Worm (Caenorhabditis elegans) whole organism, L1 larva: Measurements from ENCODE around the gene cyp-14A4.

Experiments
- C04F5.9 ChIP-seq: sonication (generic microtip); optimal IDR thresholded peaks from 2 replicates; lab custom pipeline; 2016; ENCODE audit warnings: missing genetic modification characterization, missing compliant biosample characterization
- C16A3.4 ChIP-seq: fragments of 150-350 bp; optimal IDR thresholded peaks from 2 replicates; lab custom pipeline; 2014; ENCODE audit warnings: missing biosample characterization, missing genetic modification characterization
- C34B4.2 ChIP-seq: sonication (generic microtip); optimal IDR thresholded peaks from 2 replicates; lab custom pipeline; 2017; ENCODE audit warnings: mild to moderate bottlenecking, missing genetic modification characterization, missing compliant biosample characterization
- F16B12.6 ChIP-seq: fragments of 150-350 bp; optimal IDR thresholded peaks from 2 replicates; lab custom pipeline; 2014; ENCODE audit warnings: missing biosample characterization, missing genetic modification characterization
- Y116A8C.19 ChIP-seq: sonication (generic microtip); optimal IDR thresholded peaks from 2 replicates; lab custom pipeline; 2016; ENCODE audit warnings: missing compliant biosample characterization, missing genetic modification characterization, borderline replicate concordance
- ceh-63 ChIP-seq: fragments of 200-800 bp; sonication (Bioruptor generic); optimal IDR thresholded peaks from 2 replicates; lab custom pipeline; 2018; ENCODE audit warnings: mild to moderate bottlenecking, missing genetic modification characterization, missing compliant biosample characterization
- ceh-82 ChIP-seq, 3 experiments: fragments of 150-350 bp in 1 of 3; sonication (generic microtip) in 2 of 3; optimal IDR thresholded peaks; 2 replicates each; lab custom pipeline; 2014 to 2017; ENCODE audit warnings: missing biosample characterization in 3 of 3, missing genetic modification characterization in 3 of 3
- dpl-1 ChIP-seq, 3 experiments: fragments of 150-350 bp in 2 of 3; sonication (generic microtip) in 1 of 3; optimal IDR thresholded peaks; 2 replicates each; lab custom pipeline; 2014 to 2017; ENCODE audit warnings: missing biosample characterization in 3 of 3, missing genetic modification characterization in 3 of 3, missing genetic modification reagents in 3 of 3
- dsc-1 ChIP-seq: sonication (generic microtip); optimal IDR thresholded peaks from 2 replicates; lab custom pipeline; 2016; ENCODE audit warnings: mild to moderate bottlenecking, missing genetic modification characterization, missing compliant biosample characterization
- efl-1 ChIP-seq, 4 experiments: fragments of 150-350 bp; optimal IDR thresholded peaks in 3 of 4; peaks in 1 of 4; 1 replicate in 1 of 4; 2 replicates in 3 of 4; lab custom pipeline; 2014; ENCODE audit warnings: missing biosample characterization in 2 of 4, missing genetic modification characterization in 2 of 4, missing genetic modification reagents in 2 of 4
- egl-27 ChIP-seq, 2 experiments: fragments of 150-350 bp in 1 of 2; sonication (generic microtip); optimal IDR thresholded peaks; 3 replicates each; lab custom pipeline; 2017 to 2018; ENCODE audit warnings: missing biosample characterization in 2 of 2, missing genetic modification characterization in 2 of 2, missing genetic modification reagents in 2 of 2
- elt-3 ChIP-seq, 6 experiments: fragments of 150-350 bp in 1 of 6; sonication (generic microtip); optimal IDR thresholded peaks; 2 replicates each; lab custom pipeline; 2017 to 2018; ENCODE audit warnings: missing biosample characterization in 6 of 6, missing genetic modification characterization in 6 of 6, inconsistent platforms in 1 of 6
- ets-5 ChIP-seq: fragments of 200-800 bp; sonication (Bioruptor generic); IDR thresholded peaks from 2 replicates; pipeline ENCODE4 v1.3.6; 2022; ENCODE audit warnings: missing genetic modification characterization, missing compliant biosample characterization
- fkh-8 ChIP-seq: sonication (generic microtip); optimal IDR thresholded peaks from 2 replicates; lab custom pipeline; 2016; ENCODE audit warnings: mild to moderate bottlenecking, missing genetic modification characterization, missing compliant biosample characterization
- fos-1 ChIP-seq: fragments of 150-350 bp; optimal IDR thresholded peaks from 2 replicates; lab custom pipeline; 2014; ENCODE audit warnings: missing biosample characterization, missing genetic modification characterization
- hlh-17 ChIP-seq: fragments of 200-800 bp; sonication (Bioruptor generic); optimal IDR thresholded peaks from 2 replicates; lab custom pipeline; 2018; ENCODE audit warnings: missing genetic modification characterization, mild to moderate bottlenecking, missing compliant biosample characterization, moderate library complexity, borderline replicate concordance
- hlh-4 ChIP-seq: sonication (generic microtip); optimal IDR thresholded peaks from 2 replicates; lab custom pipeline; 2016; ENCODE audit warnings: mild to moderate bottlenecking, missing genetic modification characterization, missing compliant biosample characterization
- irx-1 ChIP-seq: sonication (generic microtip); optimal IDR thresholded peaks from 2 replicates; lab custom pipeline; 2016; ENCODE audit warnings: missing genetic modification characterization, missing compliant biosample characterization
- isw-1 ChIP-seq: fragments of 200-800 bp; sonication (Bioruptor generic); IDR thresholded peaks from 2 replicates; pipeline ENCODE4 v1.3.6; 2022; ENCODE audit warnings: missing genetic modification characterization, missing compliant biosample characterization
- jun-1 ChIP-seq: fragments of 150-350 bp; optimal IDR thresholded peaks from 2 replicates; lab custom pipeline; 2014; ENCODE audit warnings: missing biosample characterization, missing genetic modification reagents, missing genetic modification characterization
- lin-13 ChIP-seq: fragments of 150-350 bp; optimal IDR thresholded peaks from 2 replicates; lab custom pipeline; 2014; ENCODE audit warnings: missing biosample characterization, missing genetic modification reagents, missing genetic modification characterization
- lin-14 ChIP-seq: fragments of 200-800 bp; sonication (Bioruptor generic); optimal IDR thresholded peaks from 2 replicates; lab custom pipeline; 2018; ENCODE audit warnings: mild to moderate bottlenecking, missing genetic modification characterization, moderate library complexity, missing compliant biosample characterization
- mab-9 ChIP-seq: fragments of 200-800 bp; sonication (Bioruptor generic); IDR thresholded peaks from 2 replicates; pipeline ENCODE4 v1.3.6; 2022; ENCODE audit warnings: missing genetic modification reagents, missing genetic modification characterization, missing compliant biosample characterization
- mdl-1 ChIP-seq, 2 experiments: fragments of 150-350 bp; optimal IDR thresholded peaks; 2 replicates each; lab custom pipeline; 2014 to 2017; ENCODE audit warnings: missing biosample characterization in 2 of 2, missing genetic modification characterization in 2 of 2, inconsistent platforms in 1 of 2
- mep-1 ChIP-seq: fragments of 150-350 bp; optimal IDR thresholded peaks from 2 replicates; lab custom pipeline; 2014; ENCODE audit warnings: missing biosample characterization, missing genetic modification characterization
- nhr-237 ChIP-seq: fragments of 150-350 bp; optimal IDR thresholded peaks from 2 replicates; lab custom pipeline; 2014; ENCODE audit warnings: missing biosample characterization, missing genetic modification characterization
- nhr-28 ChIP-seq: fragments of 150-350 bp; optimal IDR thresholded peaks from 2 replicates; lab custom pipeline; 2014; ENCODE audit warnings: missing biosample characterization, missing genetic modification characterization
- nhr-71 ChIP-seq: sonication (generic microtip); optimal IDR thresholded peaks from 2 replicates; lab custom pipeline; 2016; ENCODE audit warnings: mild to moderate bottlenecking, missing genetic modification characterization, moderate library complexity, missing compliant biosample characterization
- nhr-76 ChIP-seq: sonication (generic microtip); optimal IDR thresholded peaks from 2 replicates; lab custom pipeline; 2017; ENCODE audit warnings: missing biosample characterization, missing genetic modification characterization
- nhr-84 ChIP-seq: sonication (generic microtip); optimal IDR thresholded peaks from 2 replicates; lab custom pipeline; 2017; ENCODE audit warnings: missing biosample characterization, missing genetic modification characterization
- nhr-85 ChIP-seq: sonication (generic microtip); peaks from one replicate; lab custom pipeline; 2016; ENCODE audit warnings: missing genetic modification characterization, inconsistent platforms, missing compliant biosample characterization
- pax-3 ChIP-seq: fragments of 200-800 bp; sonication (Bioruptor generic); optimal IDR thresholded peaks from 2 replicates; lab custom pipeline; 2018; ENCODE audit warnings: mild to moderate bottlenecking, missing genetic modification characterization, moderate library complexity, missing compliant biosample characterization
- pqm-1 ChIP-seq: sonication (generic microtip); optimal IDR thresholded peaks from 3 replicates; lab custom pipeline; 2017; ENCODE audit warnings: missing biosample characterization, missing genetic modification characterization
- skn-1 ChIP-seq: fragments of 150-350 bp; optimal IDR thresholded peaks from 2 replicates; lab custom pipeline; 2014; ENCODE audit warnings: missing biosample characterization, missing genetic modification characterization
- snpc-4 ChIP-seq: fragments of 150-350 bp; optimal IDR thresholded peaks from 2 replicates; lab custom pipeline; 2014; ENCODE audit warnings: missing biosample characterization, missing genetic modification characterization
- snu-23 ChIP-seq: sonication (generic microtip); optimal IDR thresholded peaks from 2 replicates; lab custom pipeline; 2016; ENCODE audit warnings: missing genetic modification characterization, missing compliant biosample characterization
- sox-4 ChIP-seq: sonication (generic microtip); optimal IDR thresholded peaks from 2 replicates; lab custom pipeline; 2016; ENCODE audit warnings: missing genetic modification characterization, missing compliant biosample characterization
- sup-37 ChIP-seq: fragments of 200-800 bp; sonication (Bioruptor generic); optimal IDR thresholded peaks from 2 replicates; lab custom pipeline; 2018; ENCODE audit warnings: mild to moderate bottlenecking, missing genetic modification characterization, missing compliant biosample characterization
- swsn-7 ChIP-seq: sonication (generic microtip); optimal IDR thresholded peaks from 2 replicates; lab custom pipeline; 2016; ENCODE audit warnings: missing genetic modification characterization, missing compliant biosample characterization
- tlp-1 ChIP-seq: fragments of 150-350 bp; optimal IDR thresholded peaks from 2 replicates; lab custom pipeline; 2014; ENCODE audit warnings: missing biosample characterization, missing genetic modification characterization
- unc-130 ChIP-seq: fragments of 150-350 bp; optimal IDR thresholded peaks from 2 replicates; lab custom pipeline; 2017; ENCODE audit warnings: missing biosample characterization, missing genetic modification characterization, inconsistent platforms
- unc-86 ChIP-seq: sonication (generic microtip); optimal IDR thresholded peaks from 2 replicates; lab custom pipeline; 2016; ENCODE audit warnings: missing genetic modification characterization, missing compliant biosample characterization
- unc-98 ChIP-seq: fragments of 200-800 bp; sonication (Bioruptor generic); IDR thresholded peaks from 2 replicates; pipeline ENCODE4 v1.3.6; 2022; ENCODE audit warnings: missing genetic modification characterization, missing compliant biosample characterization
- zip-4 ChIP-seq: fragments of 200-800 bp; sonication (Bioruptor generic); optimal IDR thresholded peaks from 2 replicates; lab custom pipeline; 2018; ENCODE audit warnings: mild to moderate bottlenecking, missing genetic modification characterization, moderate library complexity, missing compliant biosample characterization
- ztf-11 ChIP-seq, 2 experiments: sonication (generic microtip); optimal IDR thresholded peaks; 2 replicates each; lab custom pipeline; 2016 to 2017; ENCODE audit warnings: missing genetic modification characterization in 2 of 2, missing biosample characterization in 1 of 2, missing compliant biosample characterization in 1 of 2

The cyp-14A4 gene

ce11 chrX:13250163-13250562 lies 33.8 kb downstream of the cyp-14A4 start (continued):
- TF ChIP-seq unc-86 (tag; lab: Kevin White, UChicago), result no peak
- no peak for TF ChIP-seq jun-1 (tag; lab: Kevin White, UChicago)
- no peak for TF ChIP-seq skn-1
- TF ChIP-seq irx-1, result no peak
- TF ChIP-seq C34B4.2 (tag; lab: Kevin White, UChicago), result no peak
- TF ChIP-seq snu-23 (GFP tag; lab: Kevin White, UChicago), result peak; percentile 75
- TF ChIP-seq ceh-82 (tag; optimal IDR thresholded peaks at IDR 0.05; lab: Kevin White, UChicago), result peak in 1 of 3 experiments; percentile 6
- no peak for TF ChIP-seq sox-4 (tag; lab: Kevin White, UChicago)
- no peak for TF ChIP-seq efl-1 (optimal IDR thresholded peaks at IDR 0.05; lab: Kevin White, UChicago)
- TF ChIP-seq efl-1 (GFP tag; optimal IDR thresholded peaks at IDR 0.05 in 1 of 2; lab: Kevin White, UChicago), result no peak
- peak; percentile 53 for TF ChIP-seq C16A3.4 (tag; lab: Kevin White, UChicago)
- no peak for TF ChIP-seq mab-9 (GFP tag; lab: Robert Waterston, UW)
- no peak for TF ChIP-seq hlh-4 (tag; lab: Kevin White, UChicago)
- TF ChIP-seq ztf-11 (tag; optimal IDR thresholded peaks at IDR 0.05; lab: Kevin White, UChicago), result no peak
- no peak for TF ChIP-seq sup-37 (GFP tag; lab: Kevin White, UChicago)
- TF ChIP-seq mep-1 (tag; lab: Kevin White, UChicago), result no peak
- no peak for TF ChIP-seq lin-13 (GFP tag; lab: Kevin White, UChicago)
- TF ChIP-seq nhr-237 (tag; lab: Kevin White, UChicago), result no peak
- peak; percentile 27 to 33 for TF ChIP-seq egl-27 (tag; optimal IDR thresholded peaks at IDR 0.05; lab: Kevin White, UChicago)
- no peak for TF ChIP-seq snpc-4 (tag; lab: Kevin White, UChicago)
- peak; percentile 85 for TF ChIP-seq lin-14 (GFP tag; lab: Kevin White, UChicago)
- TF ChIP-seq swsn-7 (tag; lab: Kevin White, UChicago), result peak; percentile 25
- no peak for TF ChIP-seq nhr-84
- no peak for TF ChIP-seq zip-4 (GFP tag; lab: Kevin White, UChicago)
- TF ChIP-seq fos-1, result no peak
- TF ChIP-seq mdl-1 (tag; optimal IDR thresholded peaks at IDR 0.05; lab: Kevin White, UChicago), result peak in 1 of 2 experiments; percentile 91
- TF ChIP-seq dsc-1 (tag; lab: Kevin White, UChicago), result no peak
- no peak for TF ChIP-seq nhr-28
- TF ChIP-seq hlh-17, result no peak
- TF ChIP-seq ceh-63 (GFP tag; lab: Kevin White, UChicago), result no peak
- TF ChIP-seq isw-1 (GFP tag; lab: Robert Waterston, UW), result no peak
- peak; percentile 74 for TF ChIP-seq nhr-71 (tag; lab: Kevin White, UChicago)
- TF ChIP-seq F16B12.6 (tag; lab: Kevin White, UChicago), result no peak
- no peak for TF ChIP-seq nhr-76 (tag; lab: Kevin White, UChicago)
- no peak for TF ChIP-seq ets-5 (GFP tag; lab: Robert Waterston, UW)
- TF ChIP-seq unc-130 (tag; lab: Kevin White, UChicago), result peak; percentile 63
- TF ChIP-seq Y116A8C.19 (tag; lab: Kevin White, UChicago), result no peak
- TF ChIP-seq nhr-85 (tag; lab: Kevin White, UChicago), result peak; percentile 95
- TF ChIP-seq pax-3 (tag; lab: Kevin White, UChicago), result no peak
- TF ChIP-seq C04F5.9, result no peak
- TF ChIP-seq pqm-1 (tag; lab: Kevin White, UChicago), result no peak
- peak in 1 of 3 experiments; percentile 7 for TF ChIP-seq dpl-1 (GFP tag; optimal IDR thresholded peaks at IDR 0.05; lab: Kevin White, UChicago)
- TF ChIP-seq unc-98 (GFP tag; lab: Robert Waterston, UW), result no peak
- no peak for TF ChIP-seq tlp-1 (tag; lab: Kevin White, UChicago)
- TF ChIP-seq, all 84 proteins: peak for 23

- TF ChIP-seq fkh-8 (peak; percentile 39), elt-3 (tag; optimal IDR thresholded peaks at IDR 0.05; lab: Kevin White, UChicago) (no peak), nhr-71 (tag; lab: Kevin White, UChicago) (peak; percentile 4)
Observed at ce11 chrX:13249102-13249501, 34.9 kb downstream of the cyp-14A4 start.
